Worm (Caenorhabditis elegans): ENCODE measurements around the gene Y73B6BL.270.

DNA sequence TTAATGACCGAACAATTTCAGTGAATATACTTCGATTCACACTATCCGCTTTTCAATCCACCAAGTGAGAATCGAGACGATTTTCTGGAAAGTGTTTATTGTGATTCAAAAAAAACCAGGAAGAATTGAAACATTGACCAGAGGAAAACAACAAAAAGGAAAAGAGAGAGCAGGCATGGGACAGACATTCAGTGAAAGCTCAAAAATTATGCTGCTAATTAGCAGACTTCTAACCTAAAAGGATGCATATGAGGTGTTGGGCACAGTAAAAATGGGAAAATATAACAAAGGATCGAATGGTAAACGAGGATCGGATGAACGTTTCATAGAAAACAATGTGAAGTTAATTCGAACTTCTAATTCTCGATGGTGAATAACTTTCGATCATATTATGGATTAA lies 52.5 kb downstream of the Y73B6BL.270 start:
- TF ChIP-seq unc-39 (tag; optimal IDR thresholded peaks at IDR 0.05): no peak
- no peak for TF ChIP-seq mep-1 (tag; optimal IDR thresholded peaks at IDR 0.05)
- TF ChIP-seq nhr-12 (tag; optimal IDR thresholded peaks at IDR 0.05): no peak
- TF ChIP-seq ceh-39 (tag; optimal IDR thresholded peaks at IDR 0.05): no peak
- TF ChIP-seq nhr-237 (tag; optimal IDR thresholded peaks at IDR 0.05): no peak
- TF ChIP-seq snpc-4 (tag; optimal IDR thresholded peaks at IDR 0.05): no peak
